ENCODE assay signal across 4 fruit fly cellular contexts in genomic region chrX:9485175-9485574, dm6.
TF ChIP-seq lines count a peak whose summit lies in the region.

No protein-coding gene starts in this region.

- no peak for TF ChIP-seq CTCF in whole organism, embryonic (GFP tag; optimal IDR thresholded peaks at IDR 0.05; lab: Kevin White, UChicago)

TF ChIP-seq in whole organism, embryonic, 481 proteins besides CTCF, POLR2A, EP300 and RAD21 (continues in another document):
- TF ChIP-seq sens-2 (GFP tag; IDR thresholded peaks at IDR 0.05; lab: Robert Waterston, UW) (no peak), gem (tag; optimal IDR thresholded peaks at IDR 0.05; lab: Kevin White, UChicago) (no peak), fd3F (GFP tag; optimal IDR thresholded peaks at IDR 0.05; lab: Kevin White, UChicago) (no peak), Chrac-16 (GFP tag; optimal IDR thresholded peaks at IDR 0.05; lab: Kevin White, UChicago) (no peak), Hr51 (GFP tag; optimal IDR thresholded peaks at IDR 0.05; lab: Kevin White, UChicago) (no peak), CG4617 (GFP tag; optimal IDR thresholded peaks at IDR 0.05; lab: Kevin White, UChicago; ENCODE audit: borderline replicate concordance) (no peak), CG11504 (tag; optimal IDR thresholded peaks at IDR 0.05; lab: Kevin White, UChicago) (peak; percentile 9), ind (GFP tag; optimal IDR thresholded peaks at IDR 0.05; lab: Kevin White, UChicago) (no peak), MESR4 (GFP tag; optimal IDR thresholded peaks at IDR 0.05; lab: Kevin White, UChicago) (no peak), prd (optimal IDR thresholded peaks at IDR 0.05; lab: Kevin White, UChicago) (no peak), prd (GFP tag; IDR thresholded peaks at IDR 0.05; lab: Robert Waterston, UW) (no peak), ssp (GFP tag; IDR thresholded peaks at IDR 0.05; lab: Robert Waterston, UW) (no peak), twi (tag; optimal IDR thresholded peaks at IDR 0.05; lab: Kevin White, UChicago) (no peak), D (optimal IDR thresholded peaks at IDR 0.05; lab: Kevin White, UChicago) (no peak), D (GFP tag; optimal IDR thresholded peaks at IDR 0.05; lab: Kevin White, UChicago) (no peak), chif (GFP tag; optimal IDR thresholded peaks at IDR 0.05; lab: Kevin White, UChicago) (no peak), sqz (GFP tag; optimal IDR thresholded peaks at IDR 0.05; lab: Kevin White, UChicago) (no peak), CG5180 (GFP tag; optimal IDR thresholded peaks at IDR 0.05; lab: Kevin White, UChicago) (no peak), inv (GFP tag; IDR thresholded peaks at IDR 0.05; lab: Robert Waterston, UW; ENCODE audit: partially characterized antibody) (0 out of 2 replicates have a peak, but pooled peaks have one; percentile 17), dimm (GFP tag; IDR thresholded peaks at IDR 0.05; lab: Robert Waterston, UW) (no peak), Dfd (GFP tag; optimal IDR thresholded peaks at IDR 0.05; lab: Kevin White, UChicago) (peak in 1 of 2 experiments; percentile 67), Dad (GFP tag; optimal IDR thresholded peaks at IDR 0.05; lab: Kevin White, UChicago) (no peak), Atf-2 (GFP tag; optimal IDR thresholded peaks at IDR 0.05; lab: Kevin White, UChicago) (no peak)

TF ChIP-seq in whole organism, prepupa, 60 proteins besides CTCF, POLR2A, EP300 and RAD21:
- TF ChIP-seq CG6854 (GFP tag; optimal IDR thresholded peaks at IDR 0.05; lab: Kevin White, UChicago) (no peak), dsx (GFP tag; optimal IDR thresholded peaks at IDR 0.05; lab: Kevin White, UChicago; ENCODE audit: poor library complexity, severe bottlenecking) (no peak), CG6808 (GFP tag; optimal IDR thresholded peaks at IDR 0.05; lab: Kevin White, UChicago) (no peak), salr (GFP tag; optimal IDR thresholded peaks at IDR 0.05; lab: Kevin White, UChicago) (no peak), Eip78C (GFP tag; lab: Kevin White, UChicago) (peak; percentile 34), CG3919 (GFP tag; optimal IDR thresholded peaks at IDR 0.05; lab: Kevin White, UChicago) (peak; percentile 76), topi (GFP tag; optimal IDR thresholded peaks at IDR 0.05; lab: Kevin White, UChicago) (no peak), eg (GFP tag; IDR thresholded peaks at IDR 0.05; lab: Robert Waterston, UW) (no peak), CG8119 (GFP tag; IDR thresholded peaks at IDR 0.05; lab: Robert Waterston, UW) (no peak), CG34406 (GFP tag; optimal IDR thresholded peaks at IDR 0.05; lab: Kevin White, UChicago) (no peak), Eip93F (GFP tag; optimal IDR thresholded peaks at IDR 0.05; lab: Kevin White, UChicago) (no peak), fd85E (GFP tag; optimal IDR thresholded peaks at IDR 0.05; lab: Kevin White, UChicago) (no peak), Lpt (GFP tag; optimal IDR thresholded peaks at IDR 0.05; lab: Kevin White, UChicago) (no peak), Hr38 (GFP tag; optimal IDR thresholded peaks at IDR 0.05; lab: Kevin White, UChicago) (no peak), Met (GFP tag; optimal IDR thresholded peaks at IDR 0.05; lab: Kevin White, UChicago) (no peak)

TF ChIP-seq in whole organism, pupa, 21 proteins besides CTCF, POLR2A, EP300 and RAD21:
- TF ChIP-seq CG4496 (GFP tag; IDR thresholded peaks at IDR 0.05; lab: Robert Waterston, UW) (0 out of 3 replicates have a peak, but pooled peaks have one; percentile 13), CG34367 (tag; optimal IDR thresholded peaks at IDR 0.05; lab: Kevin White, UChicago) (no peak), Snoo (tag; optimal IDR thresholded peaks at IDR 0.05; lab: Kevin White, UChicago) (no peak)

TF ChIP-seq in whole organism, wandering third instar larva, 38 proteins besides CTCF, POLR2A, EP300 and RAD21:
- no peak for TF ChIP-seq Abd-B (GFP tag; optimal IDR thresholded peaks at IDR 0.05; lab: Kevin White, UChicago)
- TF ChIP-seq Dfd (GFP tag; optimal IDR thresholded peaks at IDR 0.05; lab: Kevin White, UChicago), result peak; percentile 83
